Fruit fly (Drosophila melanogaster) whole organism: ENCODE measurements around the gene CG14960.

Source experiments
- CG8478 ChIP-seq: fragments of >200 bp; optimal IDR thresholded peaks from 2 replicates; lab custom pipeline; 2018; ENCODE audit warnings: inconsistent platforms
- EcR ChIP-seq, 2 experiments: fragments of >200 bp; optimal IDR thresholded peaks; 2 replicates each; lab custom pipeline; 2017; ENCODE audit warnings: missing biosample characterization in 2 of 2, missing genetic modification characterization in 2 of 2, missing genetic modification reagents in 2 of 2
- pan ChIP-seq: fragments of >200 bp; optimal IDR thresholded peaks from 2 replicates; lab custom pipeline; 2017
- psq ChIP-seq: fragments of >200 bp; optimal IDR thresholded peaks from 2 replicates; lab custom pipeline; 2017
- usp ChIP-seq: fragments of >200 bp; optimal IDR thresholded peaks from 2 replicates; lab custom pipeline; 2017; ENCODE audit warnings: missing biosample characterization, missing genetic modification characterization, mixed read lengths

DNA sequence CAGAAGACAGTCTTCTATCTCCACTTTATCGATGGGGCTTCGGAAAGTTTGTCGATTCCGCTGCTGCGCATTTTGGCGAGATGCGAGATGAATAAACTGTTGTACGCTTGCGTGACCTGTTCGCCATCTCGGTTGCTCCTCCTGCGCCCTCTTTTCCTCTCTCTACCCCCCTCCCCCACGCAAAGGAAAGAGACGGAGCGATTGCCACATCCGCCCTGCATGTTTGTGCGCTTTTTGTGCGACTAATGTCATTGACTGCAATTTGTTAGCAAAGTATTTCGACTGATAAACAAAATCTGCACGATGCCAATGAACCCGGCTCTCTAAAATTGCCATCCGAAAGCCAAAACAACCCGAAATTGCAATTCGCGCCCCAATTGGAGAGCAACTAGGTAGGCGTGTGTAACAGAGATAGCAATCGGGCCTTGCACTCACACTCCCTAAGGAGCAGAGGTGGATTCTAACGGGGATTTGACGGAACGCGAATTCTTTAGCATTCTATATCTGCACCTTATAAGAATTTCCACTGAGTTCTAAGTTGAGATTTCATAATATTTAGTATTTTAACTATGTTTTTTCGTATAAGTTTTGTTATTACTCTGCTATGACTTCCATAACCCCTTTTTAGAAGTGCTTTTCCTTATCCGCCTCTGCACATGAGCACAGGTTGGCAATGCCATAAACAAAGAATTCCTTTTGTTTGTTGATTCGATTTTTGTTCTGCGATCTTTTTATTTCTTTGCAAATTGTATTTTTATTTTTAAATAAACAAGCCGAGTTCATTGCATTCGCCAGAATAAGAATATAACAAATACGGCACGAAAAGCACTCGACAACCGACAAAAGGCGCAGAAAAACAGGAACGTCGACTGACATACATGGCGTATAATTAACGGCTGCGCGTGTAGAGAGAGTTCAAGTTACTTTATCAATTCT, 23.4 kb upstream of the CG14960 start, which contains the start of gene CG43389:
- TF ChIP-seq psq (no peak), usp (GFP tag; lab: Kevin White, UChicago) (no peak), pan (no peak), CG8478 (peak; percentile 57), EcR (GFP tag; optimal IDR thresholded peaks at IDR 0.05; lab: Kevin White, UChicago) (peak; percentile 66 to 92)
